Worm (Caenorhabditis elegans) whole organism, L1 larva: Measurements from ENCODE around the gene C27D6.12.

ENCODE experiments used
- C34B4.2 ChIP-seq: sonication (generic microtip); optimal IDR thresholded peaks from 2 replicates; lab custom pipeline; 2017; ENCODE audit warnings: mild to moderate bottlenecking, missing genetic modification characterization, missing compliant biosample characterization
- F16B12.6 ChIP-seq: fragments of 150-350 bp; optimal IDR thresholded peaks from 2 replicates; lab custom pipeline; 2014; ENCODE audit warnings: missing biosample characterization, missing genetic modification characterization
- Y116A8C.19 ChIP-seq: sonication (generic microtip); optimal IDR thresholded peaks from 2 replicates; lab custom pipeline; 2016; ENCODE audit warnings: missing compliant biosample characterization, missing genetic modification characterization, borderline replicate concordance
- alr-1 ChIP-seq: fragments of 200-800 bp; sonication (Bioruptor generic); optimal IDR thresholded peaks from 2 replicates; lab custom pipeline; 2018; ENCODE audit warnings: borderline replicate concordance, mild to moderate bottlenecking, missing genetic modification characterization, missing compliant biosample characterization
- ama-1 ChIP-seq: fragments of 150-350 bp; optimal IDR thresholded peaks from 2 replicates; lab custom pipeline; 2014
- blmp-1 ChIP-seq: fragments of 150-350 bp; optimal IDR thresholded peaks from 2 replicates; lab custom pipeline; 2014; ENCODE audit warnings: missing biosample characterization, missing genetic modification characterization
- ceh-63 ChIP-seq: fragments of 200-800 bp; sonication (Bioruptor generic); optimal IDR thresholded peaks from 2 replicates; lab custom pipeline; 2018; ENCODE audit warnings: mild to moderate bottlenecking, missing genetic modification characterization, missing compliant biosample characterization
- ceh-88 ChIP-seq: fragments of 200-800 bp; sonication (Bioruptor generic); IDR thresholded peaks from 2 replicates; pipeline ENCODE4 v1.3.6; 2022; ENCODE audit warnings: missing genetic modification characterization, missing compliant biosample characterization
- ceh-90 ChIP-seq: sonication (generic microtip); optimal IDR thresholded peaks from 2 replicates; lab custom pipeline; 2016; ENCODE audit warnings: missing genetic modification characterization, missing compliant biosample characterization
- ces-1 ChIP-seq: fragments of 150-350 bp; optimal IDR thresholded peaks from 2 replicates; lab custom pipeline; 2014; ENCODE audit warnings: missing biosample characterization, missing genetic modification reagents, missing genetic modification characterization
- dsc-1 ChIP-seq: sonication (generic microtip); optimal IDR thresholded peaks from 2 replicates; lab custom pipeline; 2016; ENCODE audit warnings: mild to moderate bottlenecking, missing genetic modification characterization, missing compliant biosample characterization
- efl-1 ChIP-seq, 4 experiments: fragments of 150-350 bp; optimal IDR thresholded peaks in 3 of 4; peaks in 1 of 4; 1 replicate in 1 of 4; 2 replicates in 3 of 4; lab custom pipeline; 2014; ENCODE audit warnings: missing biosample characterization in 2 of 4, missing genetic modification characterization in 2 of 4, missing genetic modification reagents in 2 of 4
- efl-3 ChIP-seq: fragments of 200-800 bp; sonication (Bioruptor generic); optimal IDR thresholded peaks from 2 replicates; lab custom pipeline; 2018; ENCODE audit warnings: mild to moderate bottlenecking, missing genetic modification characterization, missing compliant biosample characterization
- egl-27 ChIP-seq, 2 experiments: fragments of 150-350 bp in 1 of 2; sonication (generic microtip); optimal IDR thresholded peaks; 3 replicates each; lab custom pipeline; 2017 to 2018; ENCODE audit warnings: missing biosample characterization in 2 of 2, missing genetic modification characterization in 2 of 2, missing genetic modification reagents in 2 of 2
- elt-2 ChIP-seq: sonication (generic microtip); optimal IDR thresholded peaks from 2 replicates; lab custom pipeline; 2016; ENCODE audit warnings: missing genetic modification characterization, mild to moderate bottlenecking, inconsistent platforms, missing compliant biosample characterization, missing genetic modification reagents
- ets-5 ChIP-seq: fragments of 200-800 bp; sonication (Bioruptor generic); IDR thresholded peaks from 2 replicates; pipeline ENCODE4 v1.3.6; 2022; ENCODE audit warnings: missing genetic modification characterization, missing compliant biosample characterization
- fkh-4 ChIP-seq: sonication (generic microtip); optimal IDR thresholded peaks from 2 replicates; lab custom pipeline; 2016; ENCODE audit warnings: missing compliant biosample characterization, missing genetic modification characterization, borderline replicate concordance
- grh-1 ChIP-seq: fragments of 200-800 bp; sonication (Bioruptor generic); IDR thresholded peaks from 2 replicates; pipeline ENCODE4 v1.3.6; 2022; ENCODE audit warnings: missing genetic modification reagents, missing genetic modification characterization, missing compliant biosample characterization
- hlh-17 ChIP-seq: fragments of 200-800 bp; sonication (Bioruptor generic); optimal IDR thresholded peaks from 2 replicates; lab custom pipeline; 2018; ENCODE audit warnings: missing genetic modification characterization, mild to moderate bottlenecking, missing compliant biosample characterization, moderate library complexity, borderline replicate concordance
- hlh-4 ChIP-seq: sonication (generic microtip); optimal IDR thresholded peaks from 2 replicates; lab custom pipeline; 2016; ENCODE audit warnings: mild to moderate bottlenecking, missing genetic modification characterization, missing compliant biosample characterization
- irx-1 ChIP-seq: sonication (generic microtip); optimal IDR thresholded peaks from 2 replicates; lab custom pipeline; 2016; ENCODE audit warnings: missing genetic modification characterization, missing compliant biosample characterization
- isw-1 ChIP-seq: fragments of 200-800 bp; sonication (Bioruptor generic); IDR thresholded peaks from 2 replicates; pipeline ENCODE4 v1.3.6; 2022; ENCODE audit warnings: missing genetic modification characterization, missing compliant biosample characterization
- lin-14 ChIP-seq: fragments of 200-800 bp; sonication (Bioruptor generic); optimal IDR thresholded peaks from 2 replicates; lab custom pipeline; 2018; ENCODE audit warnings: mild to moderate bottlenecking, missing genetic modification characterization, moderate library complexity, missing compliant biosample characterization
- lin-35 ChIP-seq, 2 experiments: fragments of 150-350 bp; optimal IDR thresholded peaks; 2 replicates each; lab custom pipeline; 2014; ENCODE audit warnings: missing biosample characterization in 2 of 2, missing genetic modification characterization in 2 of 2, missing genetic modification reagents in 2 of 2
- lin-39 ChIP-seq: fragments of 150-350 bp; optimal IDR thresholded peaks from 2 replicates; lab custom pipeline; 2014; ENCODE audit warnings: missing biosample characterization, missing genetic modification reagents, missing genetic modification characterization
- lsy-2 ChIP-seq, 2 experiments: fragments of 150-350 bp; optimal IDR thresholded peaks; 2 replicates each; lab custom pipeline; 2014; ENCODE audit warnings: missing biosample characterization in 2 of 2, missing genetic modification characterization in 2 of 2
- mab-9 ChIP-seq: fragments of 200-800 bp; sonication (Bioruptor generic); IDR thresholded peaks from 2 replicates; pipeline ENCODE4 v1.3.6; 2022; ENCODE audit warnings: missing genetic modification reagents, missing genetic modification characterization, missing compliant biosample characterization
- mdl-1 ChIP-seq, 2 experiments: fragments of 150-350 bp; optimal IDR thresholded peaks; 2 replicates each; lab custom pipeline; 2014 to 2017; ENCODE audit warnings: missing biosample characterization in 2 of 2, missing genetic modification characterization in 2 of 2, inconsistent platforms in 1 of 2
- nhr-19 ChIP-seq: fragments of 200-800 bp; sonication (Bioruptor generic); conservative IDR thresholded peaks from 2 replicates; pipeline ENCODE4 v1.3.6; 2022; ENCODE audit warnings: missing genetic modification characterization, missing compliant biosample characterization
- nhr-28 ChIP-seq: fragments of 150-350 bp; optimal IDR thresholded peaks from 2 replicates; lab custom pipeline; 2014; ENCODE audit warnings: missing biosample characterization, missing genetic modification characterization
- nhr-71 ChIP-seq: sonication (generic microtip); optimal IDR thresholded peaks from 2 replicates; lab custom pipeline; 2016; ENCODE audit warnings: mild to moderate bottlenecking, missing genetic modification characterization, moderate library complexity, missing compliant biosample characterization
- nhr-76 ChIP-seq: sonication (generic microtip); optimal IDR thresholded peaks from 2 replicates; lab custom pipeline; 2017; ENCODE audit warnings: missing biosample characterization, missing genetic modification characterization
- nhr-85 ChIP-seq: sonication (generic microtip); peaks from one replicate; lab custom pipeline; 2016; ENCODE audit warnings: missing genetic modification characterization, inconsistent platforms, missing compliant biosample characterization
- nhr-90 ChIP-seq: sonication (generic microtip); optimal IDR thresholded peaks from 2 replicates; lab custom pipeline; 2016; ENCODE audit warnings: mild to moderate bottlenecking, missing genetic modification characterization, missing compliant biosample characterization; ENCODE audit not compliant: poor library complexity
- pqm-1 ChIP-seq: sonication (generic microtip); optimal IDR thresholded peaks from 3 replicates; lab custom pipeline; 2017; ENCODE audit warnings: missing biosample characterization, missing genetic modification characterization
- skn-1 ChIP-seq: fragments of 150-350 bp; optimal IDR thresholded peaks from 2 replicates; lab custom pipeline; 2014; ENCODE audit warnings: missing biosample characterization, missing genetic modification characterization
- snpc-4 ChIP-seq: fragments of 150-350 bp; optimal IDR thresholded peaks from 2 replicates; lab custom pipeline; 2014; ENCODE audit warnings: missing biosample characterization, missing genetic modification characterization
- snu-23 ChIP-seq: sonication (generic microtip); optimal IDR thresholded peaks from 2 replicates; lab custom pipeline; 2016; ENCODE audit warnings: missing genetic modification characterization, missing compliant biosample characterization
- sox-4 ChIP-seq: sonication (generic microtip); optimal IDR thresholded peaks from 2 replicates; lab custom pipeline; 2016; ENCODE audit warnings: missing genetic modification characterization, missing compliant biosample characterization
- sup-37 ChIP-seq: fragments of 200-800 bp; sonication (Bioruptor generic); optimal IDR thresholded peaks from 2 replicates; lab custom pipeline; 2018; ENCODE audit warnings: mild to moderate bottlenecking, missing genetic modification characterization, missing compliant biosample characterization
- unc-130 ChIP-seq: fragments of 150-350 bp; optimal IDR thresholded peaks from 2 replicates; lab custom pipeline; 2017; ENCODE audit warnings: missing biosample characterization, missing genetic modification characterization, inconsistent platforms
- unc-86 ChIP-seq: sonication (generic microtip); optimal IDR thresholded peaks from 2 replicates; lab custom pipeline; 2016; ENCODE audit warnings: missing genetic modification characterization, missing compliant biosample characterization
- unc-98 ChIP-seq: fragments of 200-800 bp; sonication (Bioruptor generic); IDR thresholded peaks from 2 replicates; pipeline ENCODE4 v1.3.6; 2022; ENCODE audit warnings: missing genetic modification characterization, missing compliant biosample characterization
- vab-15 ChIP-seq: sonication (generic microtip); optimal IDR thresholded peaks from 2 replicates; lab custom pipeline; 2017; ENCODE audit warnings: missing genotype, mild to moderate bottlenecking, missing genetic modification characterization, missing compliant biosample characterization
- zag-1 ChIP-seq: fragments of 150-350 bp; optimal IDR thresholded peaks from 2 replicates; lab custom pipeline; 2014; ENCODE audit warnings: missing biosample characterization, missing genetic modification characterization

The C27D6.12 gene

DNA sequence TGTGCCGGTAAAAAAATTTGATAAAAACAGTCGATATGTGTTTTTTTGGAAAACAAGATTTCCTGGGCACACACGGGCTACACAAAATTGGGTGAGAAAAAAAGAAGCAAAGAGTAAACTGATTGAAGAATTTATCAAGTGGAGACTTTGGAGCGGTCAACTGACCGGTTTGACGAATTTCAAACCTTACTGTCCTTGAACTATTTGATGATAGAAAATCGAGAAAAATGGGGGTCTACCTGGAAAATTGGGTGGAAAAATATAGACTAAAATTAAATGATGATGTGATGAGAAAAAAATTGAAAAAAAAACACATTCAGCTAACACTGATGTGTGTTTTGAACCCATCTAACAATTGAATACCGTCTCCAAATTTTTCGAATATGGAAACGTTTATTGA, 33.0 kb upstream of the C27D6.12 start, which contains the start of gene C34F11.8 (continued):
- TF ChIP-seq ets-5 (GFP tag; lab: Robert Waterston, UW) = no peak
- no peak for TF ChIP-seq mdl-1 (tag; optimal IDR thresholded peaks at IDR 0.05; lab: Kevin White, UChicago)
- TF ChIP-seq ceh-90 = no peak
- TF ChIP-seq efl-1 (optimal IDR thresholded peaks at IDR 0.05; lab: Kevin White, UChicago) = no peak
- TF ChIP-seq efl-1 (GFP tag; optimal IDR thresholded peaks at IDR 0.05 in 1 of 2; lab: Kevin White, UChicago) = no peak
- no peak for TF ChIP-seq isw-1 (GFP tag; lab: Robert Waterston, UW)
- no peak for TF ChIP-seq C34B4.2 (tag; lab: Kevin White, UChicago)
- no peak for TF ChIP-seq nhr-28
- TF ChIP-seq fkh-4 (tag; lab: Kevin White, UChicago) = no peak
- TF ChIP-seq nhr-76 (tag; lab: Kevin White, UChicago) = no peak
- no peak for TF ChIP-seq lin-35 (GFP tag; optimal IDR thresholded peaks at IDR 0.05; lab: Kevin White, UChicago)
- peak; percentile 90 for TF ChIP-seq nhr-85 (tag; lab: Kevin White, UChicago)
- no peak for TF ChIP-seq lin-39 (tag; lab: Kevin White, UChicago)
- no peak for TF ChIP-seq ces-1 (GFP tag; lab: Kevin White, UChicago)
- TF ChIP-seq ama-1 = no peak
- TF ChIP-seq skn-1 (tag; lab: Kevin White, UChicago) = no peak
- no peak for TF ChIP-seq nhr-19 (GFP tag; lab: Robert Waterston, UW)
- TF ChIP-seq unc-98 (GFP tag; lab: Robert Waterston, UW) = no peak
- no peak for TF ChIP-seq vab-15
- no peak for TF ChIP-seq Y116A8C.19 (tag; lab: Kevin White, UChicago)
- TF ChIP-seq nhr-71 (tag; lab: Kevin White, UChicago) = peak; percentile 58
- TF ChIP-seq zag-1 = no peak
- TF ChIP-seq sox-4 (tag; lab: Kevin White, UChicago) = no peak
- peak; percentile 50 for TF ChIP-seq lin-14 (GFP tag; lab: Kevin White, UChicago)
- TF ChIP-seq lsy-2 (tag; optimal IDR thresholded peaks at IDR 0.05; lab: Kevin White, UChicago) = peak in 1 of 2 experiments; percentile 14
- TF ChIP-seq snpc-4 (tag; lab: Kevin White, UChicago) = no peak
- TF ChIP-seq ceh-88 (GFP tag; lab: Robert Waterston, UW) = no peak
- no peak for TF ChIP-seq nhr-90 (tag; lab: Kevin White, UChicago)
- TF ChIP-seq unc-130 = no peak
- no peak for TF ChIP-seq egl-27 (tag; optimal IDR thresholded peaks at IDR 0.05; lab: Kevin White, UChicago)
- TF ChIP-seq efl-3 (GFP tag; lab: Kevin White, UChicago) = no peak
- no peak for TF ChIP-seq pqm-1 (tag; lab: Kevin White, UChicago)
- TF ChIP-seq unc-86 = no peak
- TF ChIP-seq grh-1 (GFP tag; lab: Robert Waterston, UW) = peak; percentile 38; the same call in 1 of the 2 replicates
- no peak for TF ChIP-seq F16B12.6 (tag; lab: Kevin White, UChicago)

DNA sequence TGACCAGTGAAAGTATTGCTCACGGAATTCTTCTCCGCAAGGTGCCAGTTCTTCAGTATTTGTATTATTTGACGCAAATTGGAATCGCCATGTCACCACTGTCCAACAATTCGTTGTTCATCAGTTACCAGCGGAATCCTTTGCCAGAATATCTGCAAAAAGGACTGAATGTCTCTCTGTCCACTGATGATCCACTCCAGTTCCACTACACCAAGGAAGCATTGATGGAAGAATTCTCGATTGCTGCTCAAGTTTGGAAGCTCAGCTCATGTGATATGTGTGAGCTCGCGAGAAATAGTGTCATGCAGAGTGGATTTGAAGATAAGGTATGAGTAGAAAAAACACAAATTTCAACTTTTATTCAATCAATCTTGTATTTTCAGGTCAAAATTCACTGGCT, 31.3 kb upstream of the C27D6.12 start:
- no peak for TF ChIP-seq vab-15
- TF ChIP-seq nhr-76 (tag; lab: Kevin White, UChicago) = no peak
- no peak for TF ChIP-seq dsc-1 (tag; lab: Kevin White, UChicago)
- TF ChIP-seq ama-1 = no peak
- no peak for TF ChIP-seq snu-23 (GFP tag; lab: Kevin White, UChicago)
- no peak for TF ChIP-seq efl-1 (optimal IDR thresholded peaks at IDR 0.05; lab: Kevin White, UChicago)
- TF ChIP-seq efl-1 (GFP tag; optimal IDR thresholded peaks at IDR 0.05 in 1 of 2; lab: Kevin White, UChicago) = peak in 1 of 2 experiments; percentile 61
- TF ChIP-seq mab-9 = no peak

DNA sequence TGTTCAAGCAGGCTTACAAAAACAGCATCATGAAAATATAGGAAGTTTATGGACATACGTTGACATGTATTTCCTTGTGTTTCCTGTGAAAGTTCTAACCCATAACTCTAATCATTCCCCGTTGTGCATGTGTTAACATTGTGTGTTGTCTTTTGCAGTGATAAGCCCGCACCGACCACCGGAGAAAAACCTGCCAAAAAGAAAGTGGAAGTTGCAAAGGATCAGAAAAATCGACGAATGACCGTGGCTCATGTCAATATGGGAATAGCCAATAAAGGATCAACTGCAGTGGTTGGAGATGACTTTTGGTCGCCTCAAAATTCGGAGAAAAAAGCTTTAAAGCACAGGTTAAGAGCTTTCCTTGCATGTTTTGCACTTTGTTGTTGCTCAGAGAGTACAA, 27.5 kb upstream of the C27D6.12 start:
- TF ChIP-seq efl-1 (optimal IDR thresholded peaks at IDR 0.05; lab: Kevin White, UChicago) (no peak), efl-1 (GFP tag; optimal IDR thresholded peaks at IDR 0.05 in 1 of 2; lab: Kevin White, UChicago) (peak in 1 of 2 experiments; percentile 86), irx-1 (no peak), elt-2 (tag; lab: Kevin White, UChicago) (peak; percentile 36), zag-1 (no peak), sup-37 (GFP tag; lab: Kevin White, UChicago) (no peak), ceh-63 (GFP tag; lab: Kevin White, UChicago) (no peak), alr-1 (tag; lab: Kevin White, UChicago) (no peak), hlh-4 (no peak), hlh-17 (GFP tag; lab: Kevin White, UChicago) (no peak), ama-1 (no peak), lsy-2 (tag; optimal IDR thresholded peaks at IDR 0.05; lab: Kevin White, UChicago) (no peak), blmp-1 (no peak), Y116A8C.19 (tag; lab: Kevin White, UChicago) (no peak)
